Fruit fly (Drosophila melanogaster) whole organism, embryonic: ENCODE results near the gene Mtp.

Source experiments
- Asciz ChIP-seq: fragments of 200-800 bp; sonication (Bioruptor generic); optimal IDR thresholded peaks from 2 replicates; lab custom pipeline; 2017; ENCODE audit warnings: missing biosample characterization, mild to moderate bottlenecking, missing genetic modification characterization, missing genetic modification reagents
- Atf3 ChIP-seq: fragments of 200-800 bp; sonication (Bioruptor generic); optimal IDR thresholded peaks from 3 replicates; lab custom pipeline; 2016; ENCODE audit warnings: missing biosample characterization, missing genetic modification characterization
- B-H2 ChIP-seq: fragments of 200-800 bp; sonication (Bioruptor generic); optimal IDR thresholded peaks from 2 replicates; lab custom pipeline; 2018; ENCODE audit warnings: missing biosample characterization, mild to moderate bottlenecking, missing genetic modification characterization
- CG10462 ChIP-seq: fragments of 200-800 bp; sonication (Bioruptor generic); optimal IDR thresholded peaks from 2 replicates; lab custom pipeline; 2016; ENCODE audit warnings: missing biosample characterization, missing genetic modification characterization
- CG11093 ChIP-seq: fragments of 200-800 bp; sonication (Bioruptor generic); IDR thresholded peaks from 3 replicates; pipeline ENCODE4 v1.3.6; 2022; ENCODE audit warnings: missing biosample characterization, missing genetic modification characterization
- CG11398 ChIP-seq: fragments of 200-800 bp; sonication (Bioruptor generic); optimal IDR thresholded peaks from 2 replicates; lab custom pipeline; 2016; ENCODE audit warnings: missing biosample characterization, missing genetic modification characterization
- CG13287 ChIP-seq: fragments of 200-800 bp; sonication (Bioruptor generic); IDR thresholded peaks from 2 replicates; pipeline ENCODE4 v1.3.6; 2022; ENCODE audit warnings: missing biosample characterization, missing genetic modification characterization; ENCODE audit not compliant: partially characterized antibody
- CG13775 ChIP-seq: fragments of 200-800 bp; sonication (Bioruptor generic); optimal IDR thresholded peaks from 3 replicates; lab custom pipeline; 2017; ENCODE audit warnings: missing biosample characterization, mild to moderate bottlenecking, missing genetic modification characterization
- CG14014 ChIP-seq: fragments of 200-800 bp; sonication (Bioruptor generic); IDR thresholded peaks from 2 replicates; pipeline ENCODE4 v1.3.6; 2022; ENCODE audit warnings: missing biosample characterization, missing genetic modification characterization
- CG14710 ChIP-seq: fragments of 200-800 bp; sonication (Bioruptor generic); optimal IDR thresholded peaks from 3 replicates; lab custom pipeline; 2019; ENCODE audit warnings: missing biosample characterization, mild to moderate bottlenecking, missing genetic modification characterization, moderate library complexity
- CG15269 ChIP-seq: fragments of 200-800 bp; sonication (Bioruptor generic); optimal IDR thresholded peaks from 2 replicates; lab custom pipeline; 2018; ENCODE audit warnings: missing biosample characterization, mild to moderate bottlenecking, missing genetic modification characterization, moderate library complexity
- CG15696 ChIP-seq: fragments of 200-800 bp; sonication (Bioruptor generic); optimal IDR thresholded peaks from 2 replicates; lab custom pipeline; 2019; ENCODE audit warnings: missing biosample characterization, mild to moderate bottlenecking, missing genetic modification characterization, moderate library complexity
- CG1602 ChIP-seq: fragments of 200-800 bp; sonication (Bioruptor generic); optimal IDR thresholded peaks from 3 replicates; lab custom pipeline; 2016; ENCODE audit warnings: missing biosample characterization, missing genetic modification characterization
- CG17361 ChIP-seq: fragments of 200-800 bp; sonication (Bioruptor generic); IDR thresholded peaks from 3 replicates; pipeline ENCODE4 v1.3.6; 2022; ENCODE audit warnings: missing biosample characterization, missing genetic modification characterization
- CG2712 ChIP-seq: fragments of 200-800 bp; optimal IDR thresholded peaks from 3 replicates; lab custom pipeline; 2019; ENCODE audit warnings: missing biosample characterization, mild to moderate bottlenecking, missing genetic modification characterization, moderate library complexity
- CG2875 ChIP-seq: fragments of 200-800 bp; sonication (Bioruptor generic); optimal IDR thresholded peaks from 2 replicates; lab custom pipeline; 2017; ENCODE audit warnings: missing biosample characterization, mild to moderate bottlenecking, missing genetic modification characterization, missing genetic modification reagents
- CG32532 ChIP-seq: fragments of 200-800 bp; sonication (Bioruptor generic); IDR thresholded peaks from 2 replicates; pipeline ENCODE4 v1.3.6; 2022; ENCODE audit warnings: missing biosample characterization, missing genetic modification characterization
- CG4854 ChIP-seq: fragments of 200-800 bp; sonication (Bioruptor generic); optimal IDR thresholded peaks from 2 replicates; lab custom pipeline; 2016; ENCODE audit warnings: missing biosample characterization, missing genetic modification characterization, inconsistent platforms
- CG6813 ChIP-seq: fragments of 200-800 bp; sonication (Bioruptor generic); optimal IDR thresholded peaks from 2 replicates; lab custom pipeline; 2017; ENCODE audit warnings: missing biosample characterization, missing genetic modification characterization, mild to moderate bottlenecking, moderate library complexity, missing genetic modification reagents
- CG7271 ChIP-seq: fragments of 200-800 bp; sonication (Bioruptor generic); optimal IDR thresholded peaks from 2 replicates; lab custom pipeline; 2018; ENCODE audit warnings: missing biosample characterization, mild to moderate bottlenecking, missing genetic modification characterization, moderate library complexity
- CTCF ChIP-seq: fragments of 200-800 bp; sonication (Bioruptor generic); optimal IDR thresholded peaks from 2 replicates; lab custom pipeline; 2017; ENCODE audit warnings: missing biosample characterization, mild to moderate bottlenecking, missing genetic modification characterization, moderate library complexity
- Camta ChIP-seq: fragments of 200-800 bp; sonication (Bioruptor generic); optimal IDR thresholded peaks from 2 replicates; lab custom pipeline; 2016; ENCODE audit warnings: missing biosample characterization, missing genetic modification characterization
- Dref ChIP-seq: fragments of 200-800 bp; sonication (Bioruptor generic); IDR thresholded peaks from 2 replicates; pipeline ENCODE4 v1.3.6; 2022; ENCODE audit warnings: missing biosample characterization, missing genetic modification characterization
- E2f1 ChIP-seq: fragments of 200-800 bp; sonication (Bioruptor generic); IDR thresholded peaks from 2 replicates; pipeline ENCODE4 v1.3.6; 2022; ENCODE audit warnings: missing biosample characterization, missing genetic modification characterization
- H2.0 ChIP-seq: fragments of 200-800 bp; sonication (Bioruptor generic); IDR thresholded peaks from 2 replicates; pipeline ENCODE4 v1.3.6; 2022; ENCODE audit warnings: missing biosample characterization, missing genetic modification characterization
- Hmx ChIP-seq: fragments of 200-800 bp; sonication (Bioruptor generic); optimal IDR thresholded peaks from 2 replicates; lab custom pipeline; 2016; ENCODE audit warnings: missing biosample characterization, missing genetic modification characterization
- NFAT ChIP-seq: fragments of 200-800 bp; sonication (Bioruptor generic); IDR thresholded peaks from 2 replicates; pipeline ENCODE4 v1.3.6; 2022; ENCODE audit warnings: missing biosample characterization, missing genetic modification characterization
- Optix ChIP-seq: fragments of 200-800 bp; sonication (Bioruptor generic); IDR thresholded peaks from 3 replicates; pipeline ENCODE4 v1.3.6; 2022; ENCODE audit warnings: missing biosample characterization, missing genetic modification characterization
- Ravus ChIP-seq: fragments of 200-800 bp; sonication (Bioruptor generic); IDR thresholded peaks from 2 replicates; pipeline ENCODE4 v1.3.6; 2022; ENCODE audit warnings: missing biosample characterization, missing genetic modification characterization
- Rx ChIP-seq: fragments of 200-800 bp; sonication (Bioruptor generic); IDR thresholded peaks from 2 replicates; pipeline ENCODE4 v1.3.6; 2022; ENCODE audit warnings: missing biosample characterization, missing genetic modification characterization
- Sry-β ChIP-seq: fragments of 200-800 bp; sonication (Bioruptor generic); optimal IDR thresholded peaks from 2 replicates; lab custom pipeline; 2018; ENCODE audit warnings: missing biosample characterization, mild to moderate bottlenecking, missing genetic modification characterization, moderate library complexity
- Stat92E ChIP-seq, 3 experiments: fragments of >200 bp in 2 of 3; fragments of 200-800 bp in 1 of 3; sonication (Bioruptor generic) in 1 of 3; optimal IDR thresholded peaks; 2 replicates each; lab custom pipeline; 2017 to 2019; ENCODE audit warnings: missing biosample characterization in 3 of 3, missing genetic modification characterization in 3 of 3, mild to moderate bottlenecking in 1 of 3, moderate library complexity in 1 of 3
- amos ChIP-seq: fragments of 200-800 bp; sonication (Bioruptor generic); IDR thresholded peaks from 2 replicates; pipeline ENCODE4 v1.3.6; 2022; ENCODE audit warnings: missing biosample characterization, missing genetic modification characterization; ENCODE audit not compliant: partially characterized antibody
- bab2 ChIP-seq: fragments of 200-800 bp; sonication (Bioruptor generic); optimal IDR thresholded peaks from 2 replicates; lab custom pipeline; 2016; ENCODE audit warnings: missing biosample characterization, missing genetic modification characterization
- croc ChIP-seq: fragments of 200-800 bp; sonication (Bioruptor generic); conservative IDR thresholded peaks from 3 replicates; pipeline ENCODE4 v1.3.6; 2022; ENCODE audit warnings: missing biosample characterization, missing genetic modification characterization
- crp ChIP-seq, 2 experiments: fragments of 200-800 bp; sonication (Bioruptor generic); optimal IDR thresholded peaks; 2 replicates in 1 of 2; 3 replicates in 1 of 2; lab custom pipeline; 2017; ENCODE audit warnings: missing biosample characterization in 2 of 2, missing genetic modification characterization in 2 of 2, mild to moderate bottlenecking in 1 of 2, moderate library complexity in 1 of 2
- dpn ChIP-seq, 2 experiments: fragments of 200-800 bp; sonication (Bioruptor generic); optimal IDR thresholded peaks; 3 replicates each; lab custom pipeline; 2016; ENCODE audit warnings: missing biosample characterization in 2 of 2, missing genetic modification characterization in 2 of 2
- fd3F ChIP-seq: fragments of 200-800 bp; sonication (Bioruptor generic); optimal IDR thresholded peaks from 2 replicates; lab custom pipeline; 2018; ENCODE audit warnings: missing biosample characterization, mild to moderate bottlenecking, missing genetic modification characterization, moderate library complexity
- h ChIP-seq: fragments of >200 bp; optimal IDR thresholded peaks from 2 replicates; lab custom pipeline; 2017
- lilli ChIP-seq: fragments of 200-800 bp; sonication (Bioruptor generic); optimal IDR thresholded peaks from 3 replicates; lab custom pipeline; 2016; ENCODE audit warnings: missing biosample characterization, missing genetic modification characterization
- onecut ChIP-seq: fragments of 200-800 bp; sonication (Bioruptor generic); IDR thresholded peaks from 2 replicates; pipeline ENCODE4 v1.3.6; 2022; ENCODE audit warnings: missing biosample characterization, missing genetic modification characterization
- pan ChIP-seq, 4 experiments: fragments of >200 bp in 3 of 4; fragments of 200-800 bp in 1 of 4; sonication (Bioruptor generic) in 1 of 4; optimal IDR thresholded peaks in 3 of 4; IDR thresholded peaks in 1 of 4; 2 replicates each; pipeline versions ENCODE4 v1.3.6 to Lab custom; 2017 to 2022; ENCODE audit warnings: missing biosample characterization in 2 of 4, missing genetic modification characterization in 2 of 4, mixed read lengths in 1 of 4
- pum ChIP-seq: fragments of 200-800 bp; sonication (Bioruptor generic); optimal IDR thresholded peaks from 2 replicates; lab custom pipeline; 2016; ENCODE audit warnings: missing biosample characterization, missing genetic modification characterization
- ranshi ChIP-seq: fragments of 200-800 bp; sonication (Bioruptor generic); IDR thresholded peaks from 2 replicates; pipeline ENCODE4 v1.3.6; 2022; ENCODE audit warnings: missing biosample characterization, missing genetic modification characterization
- scrt ChIP-seq: fragments of 200-800 bp; sonication (Bioruptor generic); optimal IDR thresholded peaks from 2 replicates; lab custom pipeline; 2018; ENCODE audit warnings: missing biosample characterization, mild to moderate bottlenecking, missing genetic modification characterization, moderate library complexity
- seq ChIP-seq: fragments of 200-800 bp; sonication (Bioruptor generic); IDR thresholded peaks from 2 replicates; pipeline ENCODE4 v1.3.6; 2022; ENCODE audit warnings: missing biosample characterization, missing genetic modification characterization
- slou ChIP-seq: fragments of 200-800 bp; sonication (Bioruptor generic); optimal IDR thresholded peaks from 3 replicates; lab custom pipeline; 2016; ENCODE audit warnings: missing biosample characterization, missing genetic modification characterization
- sna ChIP-seq: fragments of 200-800 bp; sonication (Bioruptor generic); IDR thresholded peaks from 2 replicates; pipeline ENCODE4 v1.3.6; 2022; ENCODE audit warnings: missing biosample characterization, missing genetic modification characterization; ENCODE audit not compliant: partially characterized antibody
- sug ChIP-seq: fragments of 200-800 bp; optimal IDR thresholded peaks from 2 replicates; lab custom pipeline; 2019; ENCODE audit warnings: missing biosample characterization, mild to moderate bottlenecking, missing genetic modification characterization, moderate library complexity
- twi ChIP-seq: fragments of 200-800 bp; optimal IDR thresholded peaks from 2 replicates; lab custom pipeline; 2019; ENCODE audit warnings: missing biosample characterization, mild to moderate bottlenecking, missing genetic modification characterization, moderate library complexity

Mtp gene

DNA sequence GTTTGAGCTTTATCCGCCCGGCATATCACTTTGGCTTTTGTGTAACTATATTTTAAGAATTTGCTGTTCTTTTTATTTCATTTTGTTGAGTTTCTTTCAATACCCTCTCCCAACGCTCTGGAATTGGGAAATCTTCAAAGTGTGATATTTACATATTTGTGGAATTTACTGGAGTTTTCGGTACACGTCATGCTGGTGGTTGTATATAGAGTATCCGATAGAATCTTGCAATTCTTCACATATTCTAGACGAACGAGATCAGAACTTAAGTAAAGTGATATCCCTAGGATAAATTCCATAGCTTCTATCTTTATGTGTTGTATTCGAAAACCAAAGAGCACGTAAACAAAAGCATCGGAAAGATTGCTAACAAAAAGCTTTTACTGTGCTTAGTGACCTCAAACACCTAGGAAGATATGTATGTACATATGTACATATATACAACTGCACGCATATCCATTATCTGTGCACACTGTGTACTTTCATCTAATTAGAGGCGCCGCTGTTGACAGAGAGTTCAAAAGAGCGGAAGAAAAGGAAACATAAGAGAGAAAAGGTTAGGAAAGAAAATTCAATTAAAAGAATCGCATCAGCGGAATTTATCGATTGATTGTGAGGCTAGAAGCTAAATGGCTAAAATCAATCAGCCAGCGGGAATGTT is 25.9 kb downstream of the Mtp start (continued):
- TF ChIP-seq CG32532 (GFP tag; lab: Robert Waterston, UW) (no peak), crp (GFP tag; optimal IDR thresholded peaks at IDR 0.05; lab: Kevin White, UChicago) (no peak), Stat92E (GFP tag; optimal IDR thresholded peaks at IDR 0.05; lab: Kevin White, UChicago) (no peak), Hmx (GFP tag; lab: Kevin White, UChicago) (no peak), seq (0 out of 2 replicates have a peak, but pooled peaks have one; percentile 27), ranshi (GFP tag; lab: Robert Waterston, UW) (peak; percentile 36; the same call in 1 of the 2 replicates), amos (GFP tag; lab: Robert Waterston, UW) (no peak), CG10462 (GFP tag; lab: Kevin White, UChicago) (no peak), CG4854 (GFP tag; lab: Kevin White, UChicago) (peak; percentile 30), H2.0 (GFP tag; lab: Robert Waterston, UW) (no peak), sug (tag; lab: Kevin White, UChicago) (peak; percentile 5), CG15269 (peak; percentile 32), Asciz (peak; percentile 87), CG2712 (tag; lab: Kevin White, UChicago) (no peak), croc (GFP tag; lab: Robert Waterston, UW) (no peak), CG17361 (GFP tag; lab: Robert Waterston, UW) (no peak), CG11398 (peak; percentile 13), Ravus (GFP tag; lab: Robert Waterston, UW) (no peak), CG11093 (GFP tag; lab: Robert Waterston, UW) (no peak), lilli (GFP tag; lab: Kevin White, UChicago) (no peak), pum (GFP tag; lab: Kevin White, UChicago) (no peak), slou (GFP tag; lab: Kevin White, UChicago) (no peak), CG6813 (peak; percentile 60), CG14710 (tag; lab: Kevin White, UChicago) (peak; percentile 40), twi (no peak), CG7271 (tag; lab: Kevin White, UChicago) (no peak), CG14014 (GFP tag; lab: Robert Waterston, UW) (peak; percentile 68; the same call in 1 of the 2 replicates), CG13775 (GFP tag; lab: Kevin White, UChicago) (no peak), B-H2 (GFP tag; lab: Kevin White, UChicago) (peak; percentile 2), Sry-β (GFP tag; lab: Kevin White, UChicago) (peak; percentile 37), CG15696 (tag; lab: Kevin White, UChicago) (peak; percentile 39), CG13287 (GFP tag; lab: Robert Waterston, UW) (no peak), Camta (GFP tag; lab: Kevin White, UChicago) (peak; percentile 28), bab2 (GFP tag; lab: Kevin White, UChicago) (peak; percentile 9), onecut (GFP tag; lab: Robert Waterston, UW) (peak; percentile 57), dpn (GFP tag; optimal IDR thresholded peaks at IDR 0.05; lab: Kevin White, UChicago) (no peak), fd3F (GFP tag; lab: Kevin White, UChicago) (no peak), h (no peak), CG1602 (no peak), Optix (GFP tag; lab: Robert Waterston, UW) (0 out of 3 replicates have a peak, but pooled peaks have one; percentile 5), Dref (GFP tag; lab: Robert Waterston, UW) (no peak), CTCF (peak; percentile 14), Rx (GFP tag; lab: Robert Waterston, UW) (no peak), CG2875 (GFP tag; lab: Kevin White, UChicago) (peak; percentile 65), scrt (GFP tag; lab: Kevin White, UChicago) (peak; percentile 44), sna (GFP tag; lab: Robert Waterston, UW) (no peak), NFAT (no peak), pan (optimal IDR thresholded peaks at IDR 0.05; lab: Kevin White, UChicago) (no peak), pan (GFP tag; optimal IDR thresholded peaks at IDR 0.05 in 1 of 2, IDR thresholded peaks at IDR 0.05 in 1 of 2) (peak in 1 of 2 experiments; percentile 13), E2f1 (GFP tag; lab: Robert Waterston, UW) (no peak), Atf3 (GFP tag; lab: Kevin White, UChicago) (no peak)
